Fruit fly (Drosophila melanogaster) whole organism, larva: ENCODE results near the gene heph.

ENCODE experiments used
- noc ChIP-seq: fragments of 200-800 bp; sonication (Bioruptor generic); optimal IDR thresholded peaks from 3 replicates; lab custom pipeline; 2019; ENCODE audit warnings: missing biosample characterization, mild to moderate bottlenecking, missing genetic modification characterization, moderate library complexity

The heph gene

DNA sequence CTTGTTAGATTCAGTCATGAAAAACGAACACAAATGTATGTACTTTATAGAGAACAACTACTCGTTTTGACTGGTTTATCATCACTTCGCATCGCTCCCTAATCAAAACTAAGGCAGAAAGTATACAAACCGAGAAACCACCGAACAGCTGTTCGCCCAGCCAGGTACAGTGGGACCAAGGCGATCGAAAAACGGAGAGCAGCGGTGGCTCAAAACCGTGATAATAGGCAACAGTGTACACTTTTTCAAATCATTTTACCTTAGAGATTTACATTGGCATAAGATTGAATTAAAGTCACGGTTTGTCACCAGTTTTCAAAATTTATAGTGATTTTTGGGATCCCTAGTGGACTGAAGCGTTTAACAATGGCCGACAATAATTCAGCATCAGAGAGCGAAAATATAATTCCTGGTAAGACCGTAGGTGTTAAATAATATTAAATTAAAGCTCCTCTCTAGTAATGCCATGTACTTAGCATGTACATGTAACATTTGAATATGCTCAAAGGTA, 210.0 kb downstream of the heph start, which contains the start of the genes CG42233 and CG1971:
TSS of gene CG42233 (minus strand) at position 51 of the 511 bp plus-strand sequence.
TSS of gene CG1971 (plus strand) at position 241 of the 511 bp plus-strand sequence.
- no peak for TF ChIP-seq noc

dm6 chr3R:31800663-31801062, 214.7 kb downstream of the heph start, which contains the start of gene Ir100a:
TSS of gene Ir100a (plus strand) at chr3R:31800963.
- TF ChIP-seq noc = no peak
